Worm (Caenorhabditis elegans): ENCODE measurements around the gene thn-2.

DNA sequence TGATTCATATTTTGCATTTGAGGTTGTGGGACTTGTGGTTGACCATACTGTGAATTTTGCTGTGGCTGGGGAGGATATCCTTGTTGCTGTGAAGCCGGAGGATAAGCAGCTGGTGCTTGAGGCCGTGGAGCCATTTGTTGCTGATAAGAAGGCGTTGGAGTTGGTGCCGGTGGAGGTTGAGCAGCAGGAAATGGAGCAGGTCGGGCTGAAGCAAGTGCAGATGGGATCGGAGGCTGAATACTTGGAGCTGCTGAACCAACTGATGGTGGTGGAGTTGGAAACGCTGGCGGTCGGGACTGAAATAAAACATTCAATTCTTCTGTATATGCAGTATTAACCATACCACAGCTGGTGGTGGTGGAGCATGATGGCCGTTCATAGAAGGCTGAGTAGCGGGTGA, 23.0 kb upstream of the thn-2 start:
- TF ChIP-seq dao-5 (tag; optimal IDR thresholded peaks at IDR 0.05) (no peak), W03F9.2 (tag; optimal IDR thresholded peaks at IDR 0.05) (no peak), him-1 (tag; optimal IDR thresholded peaks at IDR 0.05) (no peak)

Measured in whole organism, L4/young adult.